Worm (Caenorhabditis elegans): Measurements from ENCODE around the gene C52B9.4.

DNA sequence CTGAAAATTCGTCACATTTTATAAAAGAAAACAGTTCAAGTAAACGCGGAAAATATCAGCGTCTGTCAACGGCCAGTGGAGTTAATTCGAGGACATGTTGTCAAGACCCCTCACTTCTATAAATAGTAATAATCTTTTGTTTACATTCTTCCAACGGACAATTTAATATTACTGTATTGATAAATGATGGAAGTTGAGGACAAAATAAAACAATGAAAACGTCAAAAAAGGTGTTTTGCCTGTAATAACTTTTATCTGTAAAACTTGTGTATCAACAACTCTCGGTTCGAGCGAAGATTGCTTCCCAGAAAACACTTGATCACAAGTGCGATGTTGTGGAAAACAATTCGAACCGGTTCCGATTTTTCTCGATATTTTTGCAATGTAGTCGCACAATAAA is 12.0 kb upstream of the C52B9.4 start:
- no peak for TF ChIP-seq sea-2 (GFP tag; IDR thresholded peaks at IDR 0.05)
- no peak for TF ChIP-seq ztf-28 (GFP tag; IDR thresholded peaks at IDR 0.05)
- no peak for TF ChIP-seq K11D2.4 (GFP tag; IDR thresholded peaks at IDR 0.05)
- no peak for TF ChIP-seq somi-1 (GFP tag; optimal IDR thresholded peaks at IDR 0.05)
- no peak for TF ChIP-seq ztf-22 (GFP tag; optimal IDR thresholded peaks at IDR 0.05)
- TF ChIP-seq aptf-2 (GFP tag; conservative IDR thresholded peaks at IDR 0.05): no peak
- TF ChIP-seq T07F8.4 (tag; optimal IDR thresholded peaks at IDR 0.05): no peak
- peak; percentile 10 for TF ChIP-seq nhr-80 (tag; optimal IDR thresholded peaks at IDR 0.05)
- TF ChIP-seq madf-10 (tag; optimal IDR thresholded peaks at IDR 0.05): no peak
- no peak for TF ChIP-seq zim-3 (tag; optimal IDR thresholded peaks at IDR 0.05)
- no peak for TF ChIP-seq pha-4 (tag; optimal IDR thresholded peaks at IDR 0.05)
- TF ChIP-seq nfya-1 (tag; optimal IDR thresholded peaks at IDR 0.05; ENCODE audit: borderline replicate concordance, insufficient read depth): no peak

Measured in whole organism, young adult.